Worm (Caenorhabditis elegans) whole organism, L1 larva: ENCODE measurements around the gene nspe-8.

Experiments used
- aha-1 ChIP-seq: fragments of 150-350 bp; optimal IDR thresholded peaks from 2 replicates; lab custom pipeline; 2014; ENCODE audit warnings: missing biosample characterization, missing genetic modification characterization
- efl-1 ChIP-seq, 4 experiments: fragments of 150-350 bp; optimal IDR thresholded peaks in 3 of 4; peaks in 1 of 4; 1 replicate in 1 of 4; 2 replicates in 3 of 4; lab custom pipeline; 2014; ENCODE audit warnings: missing biosample characterization in 2 of 4, missing genetic modification characterization in 2 of 4, missing genetic modification reagents in 2 of 4
- egl-27 ChIP-seq, 2 experiments: fragments of 150-350 bp in 1 of 2; sonication (generic microtip); optimal IDR thresholded peaks; 3 replicates each; lab custom pipeline; 2017 to 2018; ENCODE audit warnings: missing biosample characterization in 2 of 2, missing genetic modification characterization in 2 of 2, missing genetic modification reagents in 2 of 2
- ets-5 ChIP-seq: fragments of 200-800 bp; sonication (Bioruptor generic); IDR thresholded peaks from 2 replicates; pipeline ENCODE4 v1.3.6; 2022; ENCODE audit warnings: missing genetic modification characterization, missing compliant biosample characterization
- grh-1 ChIP-seq: fragments of 200-800 bp; sonication (Bioruptor generic); IDR thresholded peaks from 2 replicates; pipeline ENCODE4 v1.3.6; 2022; ENCODE audit warnings: missing genetic modification reagents, missing genetic modification characterization, missing compliant biosample characterization
- isw-1 ChIP-seq: fragments of 200-800 bp; sonication (Bioruptor generic); IDR thresholded peaks from 2 replicates; pipeline ENCODE4 v1.3.6; 2022; ENCODE audit warnings: missing genetic modification characterization, missing compliant biosample characterization
- lin-13 ChIP-seq: fragments of 150-350 bp; optimal IDR thresholded peaks from 2 replicates; lab custom pipeline; 2014; ENCODE audit warnings: missing biosample characterization, missing genetic modification reagents, missing genetic modification characterization
- mep-1 ChIP-seq: fragments of 150-350 bp; optimal IDR thresholded peaks from 2 replicates; lab custom pipeline; 2014; ENCODE audit warnings: missing biosample characterization, missing genetic modification characterization
- sox-4 ChIP-seq: sonication (generic microtip); optimal IDR thresholded peaks from 2 replicates; lab custom pipeline; 2016; ENCODE audit warnings: missing genetic modification characterization, missing compliant biosample characterization

- no peak for TF ChIP-seq grh-1 (GFP tag; lab: Robert Waterston, UW)
- no peak for TF ChIP-seq mep-1
- no peak for TF ChIP-seq isw-1 (GFP tag; lab: Robert Waterston, UW)
- TF ChIP-seq aha-1 (tag; lab: Kevin White, UChicago): no peak
- TF ChIP-seq ets-5: no peak
- no peak for TF ChIP-seq lin-13 (GFP tag; lab: Kevin White, UChicago)
- no peak for TF ChIP-seq sox-4 (tag; lab: Kevin White, UChicago)
- TF ChIP-seq efl-1 (optimal IDR thresholded peaks at IDR 0.05; lab: Kevin White, UChicago): no peak
- TF ChIP-seq efl-1 (GFP tag; optimal IDR thresholded peaks at IDR 0.05 in 1 of 2; lab: Kevin White, UChicago): no peak
- TF ChIP-seq egl-27 (tag; optimal IDR thresholded peaks at IDR 0.05; lab: Kevin White, UChicago): no peak
These were observed 9.5 kb downstream of the nspe-8 start, which contains the start of gene nspe-4 for ce11 chrII:12612218-12612617.
